Worm (Caenorhabditis elegans) whole organism, L3 larva: ENCODE results near the gene ife-1.

Source experiments
- R02D3.7 ChIP-seq: fragments of 150-350 bp; optimal IDR thresholded peaks from 2 replicates; lab custom pipeline; 2014; ENCODE audit warnings: missing biosample characterization, missing genetic modification characterization
- ZK546.5 ChIP-seq: sonication (generic microtip); optimal IDR thresholded peaks from 2 replicates; lab custom pipeline; 2017; ENCODE audit warnings: missing biosample characterization, missing genetic modification characterization
- ceh-16 ChIP-seq: sonication (generic microtip); optimal IDR thresholded peaks from 2 replicates; lab custom pipeline; 2017; ENCODE audit warnings: missing biosample characterization, missing genetic modification characterization
- ceh-28 ChIP-seq: fragments of 150-350 bp; optimal IDR thresholded peaks from 2 replicates; lab custom pipeline; 2014; ENCODE audit warnings: missing biosample characterization, missing genetic modification reagents, missing genetic modification characterization
- ceh-82 ChIP-seq: fragments of 150-350 bp; optimal IDR thresholded peaks from 2 replicates; lab custom pipeline; 2014; ENCODE audit warnings: missing biosample characterization, missing genetic modification characterization
- daf-12 ChIP-seq: fragments of 150-350 bp; optimal IDR thresholded peaks from 2 replicates; lab custom pipeline; 2014; ENCODE audit warnings: missing biosample characterization, missing genetic modification reagents, missing genetic modification characterization
- egl-5 ChIP-seq: fragments of 150-350 bp; optimal IDR thresholded peaks from 2 replicates; lab custom pipeline; 2017; ENCODE audit warnings: missing biosample characterization, missing genetic modification reagents, missing genetic modification characterization, inconsistent platforms
- elt-2 ChIP-seq: sonication (generic microtip); optimal IDR thresholded peaks from 2 replicates; lab custom pipeline; 2016; ENCODE audit warnings: missing genetic modification reagents, mild to moderate bottlenecking, missing genetic modification characterization, missing compliant biosample characterization
- elt-3 ChIP-seq, 3 experiments: fragments of 150-350 bp in 1 of 3; sonication (generic microtip) in 2 of 3; optimal IDR thresholded peaks; 2 replicates in 2 of 3; 4 replicates in 1 of 3; lab custom pipeline; 2014 to 2017; ENCODE audit warnings: missing biosample characterization in 3 of 3, missing genetic modification characterization in 3 of 3
- eor-1 ChIP-seq, 2 experiments: fragments of 150-350 bp; optimal IDR thresholded peaks; 2 replicates each; lab custom pipeline; 2014 to 2018; ENCODE audit warnings: missing biosample characterization in 2 of 2, missing genetic modification characterization in 2 of 2
- fkh-10 ChIP-seq: sonication (generic microtip); optimal IDR thresholded peaks from 2 replicates; lab custom pipeline; 2017; ENCODE audit warnings: missing biosample characterization, missing genetic modification reagents, missing genetic modification characterization
- fkh-2 ChIP-seq: fragments of 150-350 bp; optimal IDR thresholded peaks from 2 replicates; lab custom pipeline; 2014; ENCODE audit warnings: missing biosample characterization, missing genetic modification reagents, missing genetic modification characterization
- jun-1 ChIP-seq: fragments of 150-350 bp; optimal IDR thresholded peaks from 2 replicates; lab custom pipeline; 2014; ENCODE audit warnings: missing biosample characterization, missing genetic modification reagents, missing genetic modification characterization
- lin-15B ChIP-seq: fragments of 150-350 bp; optimal IDR thresholded peaks from 2 replicates; lab custom pipeline; 2014; ENCODE audit warnings: missing biosample characterization, missing genetic modification characterization
- lin-39 ChIP-seq: fragments of 150-350 bp; optimal IDR thresholded peaks from 2 replicates; lab custom pipeline; 2018; ENCODE audit warnings: missing biosample characterization, missing genetic modification reagents, missing genetic modification characterization
- nfya-1 ChIP-seq: sonication (generic microtip); optimal IDR thresholded peaks from 2 replicates; lab custom pipeline; 2017; ENCODE audit warnings: missing genetic modification characterization, mild to moderate bottlenecking, missing compliant biosample characterization, antibody characterized with exemption, moderate library complexity; ENCODE audit not compliant: insufficient read depth
- nhr-11 ChIP-seq: fragments of 150-350 bp; optimal IDR thresholded peaks from 2 replicates; lab custom pipeline; 2014; ENCODE audit warnings: missing biosample characterization, missing genetic modification characterization
- nhr-12 ChIP-seq: fragments of 150-350 bp; optimal IDR thresholded peaks from 2 replicates; lab custom pipeline; 2014; ENCODE audit warnings: missing biosample characterization, missing genetic modification characterization
- nhr-23 ChIP-seq: fragments of 150-350 bp; optimal IDR thresholded peaks from 2 replicates; lab custom pipeline; 2014; ENCODE audit warnings: missing biosample characterization, missing genetic modification reagents, missing genetic modification characterization
- nhr-237 ChIP-seq: fragments of 150-350 bp; optimal IDR thresholded peaks from 2 replicates; lab custom pipeline; 2014; ENCODE audit warnings: missing biosample characterization, missing genetic modification characterization
- nhr-25 ChIP-seq: sonication (generic microtip); optimal IDR thresholded peaks from 2 replicates; lab custom pipeline; 2017; ENCODE audit warnings: missing biosample characterization, missing genetic modification characterization
- nhr-28 ChIP-seq: fragments of 150-350 bp; optimal IDR thresholded peaks from 2 replicates; lab custom pipeline; 2014; ENCODE audit warnings: missing biosample characterization, missing genetic modification characterization
- nhr-43 ChIP-seq: sonication (generic microtip); optimal IDR thresholded peaks from 2 replicates; lab custom pipeline; 2016; ENCODE audit warnings: mild to moderate bottlenecking, missing genetic modification characterization, missing compliant biosample characterization; ENCODE audit not compliant: poor library complexity, severe bottlenecking
- nhr-77 ChIP-seq: fragments of 150-350 bp; optimal IDR thresholded peaks from 2 replicates; lab custom pipeline; 2014; ENCODE audit warnings: missing biosample characterization, missing genetic modification characterization
- pha-4 ChIP-seq: fragments of 150-350 bp; optimal IDR thresholded peaks from 2 replicates; lab custom pipeline; 2014; ENCODE audit warnings: missing biosample characterization, missing genetic modification reagents, missing genetic modification characterization
- pqm-1 ChIP-seq: fragments of 150-350 bp; optimal IDR thresholded peaks from 2 replicates; lab custom pipeline; 2017; ENCODE audit warnings: missing biosample characterization, missing genetic modification characterization, inconsistent platforms
- sea-2 ChIP-seq: fragments of 150-350 bp; sonication (generic microtip); optimal IDR thresholded peaks from 4 replicates; lab custom pipeline; 2014; ENCODE audit warnings: missing biosample characterization, missing genetic modification reagents, missing genetic modification characterization
- skn-1 ChIP-seq: fragments of 150-350 bp; optimal IDR thresholded peaks from 2 replicates; lab custom pipeline; 2014; ENCODE audit warnings: missing biosample characterization, missing genetic modification characterization
- tbx-2 ChIP-seq: sonication (generic microtip); optimal IDR thresholded peaks from 2 replicates; lab custom pipeline; 2016; ENCODE audit warnings: mild to moderate bottlenecking, missing genetic modification characterization, missing compliant biosample characterization
- unc-39 ChIP-seq: sonication (generic microtip); optimal IDR thresholded peaks from 4 replicates; lab custom pipeline; 2017; ENCODE audit warnings: missing biosample characterization, missing genetic modification characterization
- unc-62 ChIP-seq: fragments of 150-350 bp; sonication (generic microtip); optimal IDR thresholded peaks from 4 replicates; lab custom pipeline; 2014; ENCODE audit warnings: missing biosample characterization, missing genetic modification reagents, missing genetic modification characterization
- zag-1 ChIP-seq: fragments of 150-350 bp; optimal IDR thresholded peaks from 2 replicates; lab custom pipeline; 2014; ENCODE audit warnings: missing biosample characterization, missing genetic modification characterization
- ztf-11 ChIP-seq: fragments of 150-350 bp; optimal IDR thresholded peaks from 2 replicates; lab custom pipeline; 2014; ENCODE audit warnings: missing biosample characterization, missing genetic modification characterization

ife-1 gene

DNA sequence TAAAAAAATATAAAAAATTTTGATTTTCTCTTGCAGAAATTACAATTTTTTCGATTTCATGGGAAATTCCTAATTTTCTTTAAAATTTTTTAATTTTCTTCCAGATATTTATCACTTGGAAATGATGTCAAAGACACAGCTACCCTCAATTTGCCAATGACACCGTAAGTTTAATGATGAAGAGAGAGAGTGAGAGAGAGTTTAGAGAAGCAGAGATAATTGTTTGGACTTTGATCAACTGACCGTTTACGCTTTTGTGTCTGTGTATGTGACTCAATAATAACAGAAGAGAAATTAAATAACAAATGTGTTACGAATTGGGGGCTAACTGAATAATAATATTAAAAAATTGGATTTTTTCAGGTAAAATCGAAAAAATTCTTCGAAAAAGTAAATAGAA lies 32.7 kb upstream of the ife-1 start:
- TF ChIP-seq R02D3.7 (tag; lab: Kevin White, UChicago) (no peak), sea-2 (GFP tag; lab: Kevin White, UChicago) (no peak), elt-3 (tag; optimal IDR thresholded peaks at IDR 0.05; lab: Kevin White, UChicago) (no peak), pqm-1 (tag; lab: Kevin White, UChicago) (peak; percentile 56), elt-2 (tag; lab: Kevin White, UChicago) (peak; percentile 32), nhr-23 (tag; lab: Kevin White, UChicago) (peak; percentile 26), pha-4 (tag; lab: Kevin White, UChicago) (peak; percentile 67)

DNA sequence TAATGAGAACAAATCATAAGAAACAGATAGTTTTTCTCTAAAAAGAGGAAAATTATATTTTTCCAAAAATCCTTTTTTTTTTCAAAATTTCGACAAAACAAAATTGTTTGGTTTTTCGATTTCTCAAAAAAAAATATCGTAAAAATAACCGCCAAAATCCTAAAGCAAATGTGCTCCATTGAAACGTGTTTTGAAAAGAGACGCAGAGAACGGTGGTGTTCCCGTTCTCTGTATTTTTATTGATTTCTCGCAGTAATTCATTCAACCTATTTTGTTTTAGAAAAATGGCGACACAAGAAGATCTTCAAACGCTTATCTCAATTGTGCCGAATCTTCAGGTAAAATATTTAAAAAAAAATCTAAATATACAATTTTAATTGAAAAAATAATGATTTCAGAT lies 29.4 kb upstream of the ife-1 start, which contains the start of gene Y43F4B.10:
Gene Y43F4B.10, plus strand, starts transcription at position 281 of the 400 bp plus-strand sequence.
- TF ChIP-seq unc-39 (tag; lab: Kevin White, UChicago) = no peak
- TF ChIP-seq fkh-10 (GFP tag; lab: Kevin White, UChicago) = no peak
- no peak for TF ChIP-seq daf-12 (tag; lab: Kevin White, UChicago)
- TF ChIP-seq ceh-82 = no peak
- TF ChIP-seq nhr-23 (tag; lab: Kevin White, UChicago) = peak; percentile 64
- no peak for TF ChIP-seq nhr-28 (tag; lab: Kevin White, UChicago)
- peak; percentile 34 for TF ChIP-seq ceh-28
- no peak for TF ChIP-seq ZK546.5 (tag; lab: Kevin White, UChicago)
- no peak for TF ChIP-seq R02D3.7 (tag; lab: Kevin White, UChicago)
- peak; percentile 46 for TF ChIP-seq lin-15B
- no peak for TF ChIP-seq nhr-43 (tag; lab: Kevin White, UChicago)
- TF ChIP-seq nfya-1 (tag; lab: Kevin White, UChicago) = peak; percentile 55
- no peak for TF ChIP-seq nhr-77 (tag; lab: Kevin White, UChicago)
- peak; percentile 16 for TF ChIP-seq nhr-25
- peak; percentile 69 for TF ChIP-seq pha-4 (tag; lab: Kevin White, UChicago)
- no peak for TF ChIP-seq nhr-237

DNA sequence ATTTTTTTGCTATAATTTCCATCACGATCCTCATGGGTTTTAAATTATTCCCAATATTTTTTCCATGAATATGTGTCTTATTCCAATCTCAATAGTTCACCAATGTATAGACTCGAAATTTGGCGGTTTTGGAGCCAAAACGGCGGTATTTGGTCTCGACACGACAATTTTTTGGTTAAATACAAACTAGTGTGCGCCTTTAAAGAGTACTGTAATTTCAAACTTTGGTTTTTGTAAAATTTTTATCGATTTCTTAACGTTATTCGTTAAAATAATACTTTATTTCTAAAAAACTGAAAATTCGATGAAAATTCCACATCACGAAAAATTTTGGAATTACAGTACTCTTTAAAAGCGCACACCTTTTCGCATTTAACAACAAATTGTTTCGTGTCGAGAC lies 28.6 kb upstream of the ife-1 start:
- TF ChIP-seq sea-2 (GFP tag; lab: Kevin White, UChicago) (no peak), egl-5 (tag; lab: Kevin White, UChicago) (no peak), ztf-11 (tag; lab: Kevin White, UChicago) (no peak), R02D3.7 (tag; lab: Kevin White, UChicago) (no peak), lin-15B (no peak)

DNA sequence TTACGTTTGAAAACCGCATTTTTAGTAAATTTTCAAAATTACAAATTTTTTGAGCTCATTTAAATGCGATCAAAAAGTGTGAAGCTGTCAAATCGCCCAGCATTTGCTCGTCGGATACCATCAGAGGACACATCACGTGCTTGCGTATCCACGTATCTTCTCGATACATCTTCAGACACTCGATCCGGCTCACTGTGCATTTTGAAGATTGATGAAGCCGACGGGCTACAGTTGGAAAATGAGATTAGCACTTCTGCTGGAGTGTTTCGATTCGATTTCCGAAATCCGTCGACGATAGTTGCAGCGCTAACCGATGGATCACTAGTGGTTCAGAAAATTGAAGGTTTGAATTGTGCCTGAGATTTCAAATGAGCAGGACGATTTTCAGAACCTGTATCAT lies 28.1 kb upstream of the ife-1 start, which contains the start of gene dph-7:
Gene dph-7, plus strand, starts transcription at position 53 of the 400 bp plus-strand sequence.
- no peak for TF ChIP-seq fkh-2
- TF ChIP-seq lin-15B = no peak
- TF ChIP-seq jun-1 (tag; lab: Kevin White, UChicago) = no peak
- TF ChIP-seq ceh-16 (tag; lab: Kevin White, UChicago) = no peak
- TF ChIP-seq ztf-11 (tag; lab: Kevin White, UChicago) = no peak
- TF ChIP-seq nhr-237 = no peak
- no peak for TF ChIP-seq lin-39
- no peak for TF ChIP-seq eor-1 (tag; optimal IDR thresholded peaks at IDR 0.05; lab: Kevin White, UChicago)
- no peak for TF ChIP-seq unc-62 (GFP tag; lab: Kevin White, UChicago)
- no peak for TF ChIP-seq daf-12 (tag; lab: Kevin White, UChicago)
- no peak for TF ChIP-seq nhr-12 (tag; lab: Kevin White, UChicago)

DNA sequence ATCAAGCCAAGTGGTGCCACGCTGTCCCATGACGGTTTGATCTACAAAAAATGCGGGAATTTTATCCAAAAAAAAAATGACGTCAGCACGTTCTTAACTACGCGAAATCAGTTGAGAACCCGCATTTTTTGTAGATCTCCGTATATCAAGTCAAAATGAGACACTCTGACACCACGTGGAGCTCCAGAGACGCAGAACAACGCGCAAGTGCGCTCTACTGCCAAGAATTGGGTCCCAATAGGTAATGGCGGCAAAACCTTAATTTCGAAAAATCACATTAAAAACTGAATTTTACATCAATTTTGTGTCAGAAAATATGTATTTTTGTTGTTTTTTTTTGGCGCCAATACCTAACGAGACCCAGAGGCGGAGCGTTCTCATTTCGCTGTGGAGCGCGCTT lies 26.3 kb upstream of the ife-1 start:
- no peak for TF ChIP-seq pha-4 (tag; lab: Kevin White, UChicago)
- TF ChIP-seq nhr-11 = no peak
- no peak for TF ChIP-seq zag-1
- TF ChIP-seq skn-1 (tag; lab: Kevin White, UChicago) = no peak
- TF ChIP-seq nhr-12 (tag; lab: Kevin White, UChicago) = no peak
- TF ChIP-seq ceh-16 (tag; lab: Kevin White, UChicago) = no peak
- TF ChIP-seq pqm-1 (tag; lab: Kevin White, UChicago) = no peak
- no peak for TF ChIP-seq tbx-2
- TF ChIP-seq, all 47 proteins: peak for 0
